Worm (Caenorhabditis elegans): ENCODE measurements around the gene F07F6.2.

ce11 chrII:5420947-5421614 lies 8.9 kb upstream of the F07F6.2 start, which contains the start of gene tofu-6:
- no peak for TF ChIP-seq ceh-43 (GFP tag; optimal IDR thresholded peaks at IDR 0.05)
- no peak for TF ChIP-seq nhr-237 (tag; optimal IDR thresholded peaks at IDR 0.05)
- no peak for TF ChIP-seq unc-39 (tag; optimal IDR thresholded peaks at IDR 0.05)
- TF ChIP-seq ces-1 (GFP tag; optimal IDR thresholded peaks at IDR 0.05) = no peak
- no peak for TF ChIP-seq sem-2 (GFP tag; optimal IDR thresholded peaks at IDR 0.05)
- no peak for TF ChIP-seq ztf-11 (tag; optimal IDR thresholded peaks at IDR 0.05)
- peak; percentile 79 for TF ChIP-seq lsy-2 (tag; optimal IDR thresholded peaks at IDR 0.05)
- TF ChIP-seq M03D4.4 (tag; optimal IDR thresholded peaks at IDR 0.05) = no peak
- no peak for TF ChIP-seq lin-13 (tag; optimal IDR thresholded peaks at IDR 0.05)
- TF ChIP-seq elt-3 (tag; optimal IDR thresholded peaks at IDR 0.05) = no peak
- no peak for TF ChIP-seq elt-1 (tag; optimal IDR thresholded peaks at IDR 0.05; ENCODE audit: borderline replicate concordance, insufficient read depth)
- TF ChIP-seq unc-62 (GFP tag; optimal IDR thresholded peaks at IDR 0.05) = no peak
